Fruit fly (Drosophila melanogaster): ENCODE measurements around the gene CG43115.

CG43115 gene

DNA sequence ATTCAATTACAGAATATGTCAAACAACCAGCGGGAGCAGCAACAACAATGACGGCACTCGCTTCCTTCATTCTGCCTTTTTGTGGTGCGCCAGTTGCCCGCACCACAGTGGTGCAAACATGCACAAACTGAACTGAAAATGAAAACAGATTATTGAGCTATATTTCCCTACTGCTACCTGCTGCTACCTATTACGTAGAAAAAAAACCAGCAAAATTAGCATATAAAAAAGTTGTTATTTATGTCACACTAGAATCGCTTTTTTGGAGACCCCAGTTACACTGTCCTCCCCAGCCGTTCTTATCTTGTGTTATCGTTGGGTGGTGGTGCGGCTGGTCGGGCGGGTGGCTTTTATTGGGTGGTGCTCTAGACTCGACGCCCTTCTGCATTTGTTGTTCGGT is 31.4 kb upstream of the CG43115 start (continued):
- TF ChIP-seq ems (GFP tag; optimal IDR thresholded peaks at IDR 0.05) (peak; percentile 73), slou (GFP tag; optimal IDR thresholded peaks at IDR 0.05) (peak; percentile 53), CG9727 (GFP tag; optimal IDR thresholded peaks at IDR 0.05) (peak; percentile 71), CG12769 (tag; optimal IDR thresholded peaks at IDR 0.05) (peak; percentile 86), CG3995 (GFP tag; optimal IDR thresholded peaks at IDR 0.05) (no peak), hkb (optimal IDR thresholded peaks at IDR 0.05) (no peak), hkb (GFP tag; IDR thresholded peaks at IDR 0.05) (peak; percentile 92), fd64A (GFP tag; optimal IDR thresholded peaks at IDR 0.05) (peak; percentile 46), btn (GFP tag; optimal IDR thresholded peaks at IDR 0.05) (peak; percentile 77), dimm (GFP tag; IDR thresholded peaks at IDR 0.05) (peak; percentile 71), CG15514 (GFP tag; optimal IDR thresholded peaks at IDR 0.05) (peak; percentile 67), H15 (GFP tag; IDR thresholded peaks at IDR 0.05) (peak; percentile 86), CG34422 (GFP tag; IDR thresholded peaks at IDR 0.05) (peak; percentile 92), CG9437 (GFP tag; optimal IDR thresholded peaks at IDR 0.05) (peak; percentile 51), wdn (GFP tag; IDR thresholded peaks at IDR 0.05) (peak; percentile 76), Six4 (GFP tag; optimal IDR thresholded peaks at IDR 0.05) (peak; percentile 65), tin (GFP tag; optimal IDR thresholded peaks at IDR 0.05) (peak; percentile 78), CG6254 (GFP tag; optimal IDR thresholded peaks at IDR 0.05) (peak; percentile 74), sd (tag; optimal IDR thresholded peaks at IDR 0.05) (no peak), az2 (GFP tag; optimal IDR thresholded peaks at IDR 0.05) (peak; percentile 78), CG18599 (GFP tag; optimal IDR thresholded peaks at IDR 0.05) (peak; percentile 91), Optix (GFP tag; IDR thresholded peaks at IDR 0.05) (peak; percentile 93), ttk (GFP tag; IDR thresholded peaks at IDR 0.05) (peak; percentile 93), toy (GFP tag; IDR thresholded peaks at IDR 0.05) (peak; percentile 44; the same call in 1 of the 2 replicates), dan (GFP tag; IDR thresholded peaks at IDR 0.05) (peak; percentile 38; the same call in 1 of the 2 replicates), HLH3B (GFP tag; IDR thresholded peaks at IDR 0.05) (peak; percentile 93), abd-A (tag; optimal IDR thresholded peaks at IDR 0.05) (no peak), pum (GFP tag; optimal IDR thresholded peaks at IDR 0.05) (peak; percentile 80), jigr1 (GFP tag; IDR thresholded peaks at IDR 0.05) (peak; percentile 79), twi (tag; optimal IDR thresholded peaks at IDR 0.05) (peak; percentile 15), run (tag; optimal IDR thresholded peaks at IDR 0.05) (peak; percentile 20), CG2889 (GFP tag; IDR thresholded peaks at IDR 0.05) (peak; percentile 87), CG43689 (GFP tag; IDR thresholded peaks at IDR 0.05) (peak; percentile 56; the same call in 1 of the 2 replicates), Chrac-16 (GFP tag; optimal IDR thresholded peaks at IDR 0.05) (peak; percentile 65), caup (GFP tag; optimal IDR thresholded peaks at IDR 0.05; ENCODE audit: severe bottlenecking) (peak; percentile 77), C15 (GFP tag; IDR thresholded peaks at IDR 0.05) (peak; percentile 80; the same call in 2 of the 3 replicates), nmo (GFP tag; optimal IDR thresholded peaks at IDR 0.05) (peak; percentile 86), CG6272 (GFP tag; IDR thresholded peaks at IDR 0.05) (peak; percentile 82), CG10462 (GFP tag; optimal IDR thresholded peaks at IDR 0.05) (peak; percentile 47), tll (GFP tag; optimal IDR thresholded peaks at IDR 0.05) (no peak), CG13894 (tag; optimal IDR thresholded peaks at IDR 0.05) (peak; percentile 38), Oaz (GFP tag; IDR thresholded peaks at IDR 0.05) (peak; percentile 79), hb (GFP tag; IDR thresholded peaks at IDR 0.05; ENCODE audit: partially characterized antibody) (no peak), Dref (GFP tag; IDR thresholded peaks at IDR 0.05) (0 out of 2 replicates have a peak, but pooled peaks have one; percentile 34), gem (tag; optimal IDR thresholded peaks at IDR 0.05) (peak; percentile 85), Nf-YA (GFP tag; IDR thresholded peaks at IDR 0.05) (peak; percentile 89), CG11093 (GFP tag; IDR thresholded peaks at IDR 0.05) (peak; percentile 79; the same call in 2 of the 3 replicates), Doc3 (GFP tag; IDR thresholded peaks at IDR 0.05; ENCODE audit: partially characterized antibody) (no peak), CG2202 (tag; optimal IDR thresholded peaks at IDR 0.05) (no peak), chinmo (GFP tag; IDR thresholded peaks at IDR 0.05; ENCODE audit: partially characterized antibody) (no peak), ash1 (GFP tag; optimal IDR thresholded peaks at IDR 0.05) (no peak)

All from whole organism, embryonic.